Fruit fly (Drosophila melanogaster): ENCODE measurements around the gene Mst85C.

Mst85C gene

DNA sequence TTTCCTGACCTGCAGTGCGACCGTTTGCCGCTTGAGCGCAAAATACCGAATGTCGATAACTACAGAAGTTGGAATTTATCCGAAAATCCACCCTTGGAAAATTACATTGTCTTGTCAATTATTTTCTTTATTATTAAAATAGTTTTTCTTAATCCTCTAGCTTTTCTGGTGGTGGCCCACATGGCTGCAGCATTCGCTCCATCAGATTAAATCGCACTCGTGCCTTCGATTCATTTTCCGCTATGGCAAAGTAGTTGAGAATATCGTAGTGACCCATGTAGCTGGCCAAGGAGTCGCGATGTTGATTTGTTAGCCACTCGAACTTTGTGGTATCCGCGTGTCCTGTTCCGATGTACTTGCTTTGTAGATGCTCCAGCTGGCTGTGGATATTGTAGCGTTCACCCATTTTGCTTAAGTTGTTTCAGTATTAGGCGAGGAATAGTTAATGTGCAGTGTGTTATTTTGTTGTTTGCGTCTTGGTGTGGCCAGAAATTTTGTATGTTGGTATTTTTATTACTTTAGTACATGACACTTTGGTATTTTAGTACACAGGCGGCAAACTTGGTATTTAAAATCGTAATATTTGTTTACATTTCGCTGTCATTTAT is 33.5 kb upstream of the Mst85C start, which contains the start of the genes Kcmf1, Sf3b5 and CG11986:
Gene Kcmf1 (minus strand): TSS at position 51 of the 608 bp plus-strand sequence.
Gene Sf3b5 (minus strand): TSS at position 483 of the 608 bp plus-strand sequence.
Gene CG11986 (plus strand): TSS at position 588 of the 608 bp plus-strand sequence.
- TF ChIP-seq br (GFP tag; optimal IDR thresholded peaks at IDR 0.05) (no peak), Myc (optimal IDR thresholded peaks at IDR 0.05) (peak; percentile 56), fru (GFP tag; optimal IDR thresholded peaks at IDR 0.05) (peak; percentile 80)

DNA sequence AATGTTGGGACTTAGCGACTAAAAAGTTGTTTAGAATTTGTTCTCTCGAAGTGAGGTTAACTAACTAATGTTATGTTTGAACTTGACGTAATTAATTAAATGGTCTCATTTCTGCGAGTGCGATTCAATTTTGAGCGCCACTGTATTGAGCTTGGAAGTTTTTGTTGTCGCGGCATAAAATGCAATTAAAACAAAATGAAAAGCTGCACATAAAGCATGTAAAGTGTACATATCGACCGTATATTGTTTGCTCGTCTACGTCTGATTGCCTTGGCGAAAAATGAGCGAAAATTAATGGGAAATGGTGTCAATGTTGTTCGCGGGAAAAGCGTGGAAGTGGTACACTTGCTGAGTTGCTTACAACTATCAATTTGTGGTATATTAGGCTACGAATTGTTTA is 31.6 kb upstream of the Mst85C start:
- TF ChIP-seq h (GFP tag; optimal IDR thresholded peaks at IDR 0.05), result no peak
- no peak for TF ChIP-seq Mio (GFP tag; optimal IDR thresholded peaks at IDR 0.05)
- TF ChIP-seq GATAd (GFP tag; optimal IDR thresholded peaks at IDR 0.05), result no peak
- TF ChIP-seq CG32264 (GFP tag; optimal IDR thresholded peaks at IDR 0.05), result no peak
- no peak for TF ChIP-seq Abd-B (GFP tag; optimal IDR thresholded peaks at IDR 0.05)
- TF ChIP-seq woc (GFP tag; optimal IDR thresholded peaks at IDR 0.05), result no peak
- TF ChIP-seq HLH106 (tag; optimal IDR thresholded peaks at IDR 0.05), result no peak
- TF ChIP-seq rgr (GFP tag; optimal IDR thresholded peaks at IDR 0.05), result no peak
- no peak for TF ChIP-seq foxo (GFP tag; optimal IDR thresholded peaks at IDR 0.05)
- no peak for TF ChIP-seq usp (GFP tag; optimal IDR thresholded peaks at IDR 0.05)
- TF ChIP-seq brk (GFP tag; optimal IDR thresholded peaks at IDR 0.05), result no peak
- TF ChIP-seq tai (GFP tag; optimal IDR thresholded peaks at IDR 0.05), result no peak
- no peak for TF ChIP-seq Hnf4 (GFP tag; optimal IDR thresholded peaks at IDR 0.05)
- TF ChIP-seq sage (GFP tag; optimal IDR thresholded peaks at IDR 0.05), result no peak
- no peak for TF ChIP-seq OdsH (GFP tag; optimal IDR thresholded peaks at IDR 0.05)

DNA sequence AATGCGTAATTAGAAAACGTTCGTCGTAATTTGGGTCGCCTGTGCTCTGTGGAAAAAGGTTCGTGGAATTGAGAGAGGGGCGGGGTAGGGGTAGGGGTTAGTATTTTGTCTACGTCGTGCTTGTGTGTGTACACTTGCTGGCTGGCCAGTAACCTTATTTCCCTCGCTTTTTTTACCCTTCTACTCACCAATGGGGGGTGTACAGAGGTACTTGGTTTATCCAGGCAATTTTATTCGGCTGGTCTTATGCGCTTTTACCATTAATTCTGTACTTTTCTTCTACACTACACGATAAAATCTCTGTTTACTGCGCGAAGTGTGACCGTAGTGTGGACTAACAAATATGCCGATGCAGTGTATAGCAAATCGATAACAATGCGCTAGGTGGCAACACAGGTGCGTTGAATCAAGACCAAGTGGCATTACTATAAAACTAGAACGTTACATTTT is 28.7 kb upstream of the Mst85C start, which contains the start of gene tgo:
Gene tgo (minus strand): TSS at position 334 of the 450 bp plus-strand sequence.
- no peak for TF ChIP-seq N (GFP tag; optimal IDR thresholded peaks at IDR 0.05)
- TF ChIP-seq Dif (GFP tag; optimal IDR thresholded peaks at IDR 0.05; ENCODE audit: partially characterized antibody), result peak; percentile 7
- peak; percentile 76 for TF ChIP-seq fru (GFP tag; optimal IDR thresholded peaks at IDR 0.05)
- no peak for TF ChIP-seq Rel (GFP tag; optimal IDR thresholded peaks at IDR 0.05)
- peak; percentile 57 for TF ChIP-seq Rel (tag; optimal IDR thresholded peaks at IDR 0.05)

DNA sequence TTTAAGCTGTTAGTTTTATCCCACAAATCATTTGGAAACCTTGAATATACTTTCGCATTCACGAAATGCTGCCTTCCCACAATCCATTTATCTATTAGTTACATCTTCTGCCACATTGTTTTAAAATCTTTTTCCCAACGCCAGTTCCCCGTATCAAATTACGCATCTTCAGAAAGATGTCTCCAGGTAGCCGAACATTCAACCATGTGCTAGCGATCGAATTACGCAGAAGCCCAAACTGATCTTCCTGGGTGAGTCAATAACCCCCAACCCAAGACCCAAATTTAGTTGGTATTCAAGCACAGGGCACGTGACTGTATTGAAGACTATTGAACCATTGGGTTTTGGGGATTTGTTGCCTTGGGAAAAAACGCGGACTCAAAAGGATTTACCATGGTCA is 24.5 kb upstream of the Mst85C start:
- TF ChIP-seq usp (GFP tag; optimal IDR thresholded peaks at IDR 0.05) (no peak), N (GFP tag; optimal IDR thresholded peaks at IDR 0.05) (no peak), h (GFP tag; optimal IDR thresholded peaks at IDR 0.05) (no peak), HLH106 (tag; optimal IDR thresholded peaks at IDR 0.05) (no peak)

DNA sequence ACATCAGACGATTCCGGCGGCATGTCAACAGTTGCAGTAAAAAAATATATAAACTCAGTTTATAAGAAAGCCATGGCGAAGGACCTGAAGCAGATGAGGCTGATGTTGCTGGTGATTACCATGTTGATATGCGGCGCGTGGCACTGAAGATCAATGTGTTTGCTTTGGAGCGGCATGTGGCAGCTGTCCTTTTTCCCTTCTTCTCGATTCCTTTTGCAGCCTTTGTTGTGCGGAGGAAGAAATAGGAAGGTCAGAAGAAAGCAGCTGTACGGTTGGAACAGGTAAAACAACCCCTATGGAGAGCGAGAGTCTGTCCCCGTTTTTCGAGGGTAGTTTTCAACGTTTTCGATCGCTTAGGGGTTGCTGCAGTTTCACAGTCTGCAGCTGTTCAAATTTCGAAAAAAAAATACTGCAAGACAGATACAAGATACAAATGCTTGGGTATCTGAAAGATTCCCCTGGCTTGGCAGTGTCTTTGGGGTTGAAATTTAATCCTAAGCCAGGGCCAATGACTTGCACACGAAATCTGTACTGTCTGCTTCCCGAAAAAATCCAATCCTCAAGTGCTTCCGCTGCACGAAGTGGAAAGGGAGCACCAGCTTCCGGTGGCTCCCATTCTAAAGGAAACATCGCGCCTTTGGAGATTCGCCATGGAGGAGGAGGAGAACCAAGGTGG is 23.5 kb upstream of the Mst85C start:
- TF ChIP-seq Abd-B (GFP tag; optimal IDR thresholded peaks at IDR 0.05), result no peak
- TF ChIP-seq dmrt93B (GFP tag; optimal IDR thresholded peaks at IDR 0.05), result no peak
- TF ChIP-seq pan (optimal IDR thresholded peaks at IDR 0.05), result no peak
- no peak for TF ChIP-seq lola (GFP tag; optimal IDR thresholded peaks at IDR 0.05)
- no peak for TF ChIP-seq tai (GFP tag; optimal IDR thresholded peaks at IDR 0.05)
- TF ChIP-seq Mio (GFP tag; optimal IDR thresholded peaks at IDR 0.05), result no peak
- no peak for TF ChIP-seq psq (GFP tag; optimal IDR thresholded peaks at IDR 0.05)
- no peak for TF ChIP-seq h (GFP tag; optimal IDR thresholded peaks at IDR 0.05)
- no peak for TF ChIP-seq Dfd (GFP tag; optimal IDR thresholded peaks at IDR 0.05)
- TF ChIP-seq dl (GFP tag; optimal IDR thresholded peaks at IDR 0.05; ENCODE audit: insufficient read depth in 1 of 2, partially characterized antibody in 2 of 2), result no peak
- no peak for TF ChIP-seq fru (GFP tag; optimal IDR thresholded peaks at IDR 0.05)
- TF ChIP-seq sage (GFP tag; optimal IDR thresholded peaks at IDR 0.05), result no peak
- no peak for TF ChIP-seq OdsH (GFP tag; optimal IDR thresholded peaks at IDR 0.05)
- no peak for TF ChIP-seq rgr (GFP tag; optimal IDR thresholded peaks at IDR 0.05)
- TF ChIP-seq brk (GFP tag; optimal IDR thresholded peaks at IDR 0.05), result no peak
- TF ChIP-seq usp (GFP tag; optimal IDR thresholded peaks at IDR 0.05), result no peak
- TF ChIP-seq Myc (optimal IDR thresholded peaks at IDR 0.05), result no peak
- TF ChIP-seq Sp1 (GFP tag; optimal IDR thresholded peaks at IDR 0.05), result no peak
- no peak for TF ChIP-seq sv (GFP tag; optimal IDR thresholded peaks at IDR 0.05)
- TF ChIP-seq dsf (GFP tag; optimal IDR thresholded peaks at IDR 0.05; ENCODE audit: borderline replicate concordance), result no peak

Data from whole organism, wandering third instar larva.